Worm (Caenorhabditis elegans) whole organism, L1 larva: ENCODE data around the gene M88.4.

Experiments used
- C16A3.4 ChIP-seq: fragments of 150-350 bp; optimal IDR thresholded peaks from 2 replicates; lab custom pipeline; 2014; ENCODE audit warnings: missing biosample characterization, missing genetic modification characterization
- F16B12.6 ChIP-seq: fragments of 150-350 bp; optimal IDR thresholded peaks from 2 replicates; lab custom pipeline; 2014; ENCODE audit warnings: missing biosample characterization, missing genetic modification characterization
- alr-1 ChIP-seq: fragments of 200-800 bp; sonication (Bioruptor generic); optimal IDR thresholded peaks from 2 replicates; lab custom pipeline; 2018; ENCODE audit warnings: borderline replicate concordance, mild to moderate bottlenecking, missing genetic modification characterization, missing compliant biosample characterization
- blmp-1 ChIP-seq: fragments of 150-350 bp; optimal IDR thresholded peaks from 2 replicates; lab custom pipeline; 2014; ENCODE audit warnings: missing biosample characterization, missing genetic modification characterization
- ceh-63 ChIP-seq: fragments of 200-800 bp; sonication (Bioruptor generic); optimal IDR thresholded peaks from 2 replicates; lab custom pipeline; 2018; ENCODE audit warnings: mild to moderate bottlenecking, missing genetic modification characterization, missing compliant biosample characterization
- ceh-8 ChIP-seq: fragments of 200-800 bp; sonication (Bioruptor generic); optimal IDR thresholded peaks from 2 replicates; lab custom pipeline; 2018; ENCODE audit warnings: mild to moderate bottlenecking, missing genetic modification characterization, moderate library complexity, missing compliant biosample characterization
- ceh-82 ChIP-seq, 3 experiments: fragments of 150-350 bp in 1 of 3; sonication (generic microtip) in 2 of 3; optimal IDR thresholded peaks; 2 replicates each; lab custom pipeline; 2014 to 2017; ENCODE audit warnings: missing biosample characterization in 3 of 3, missing genetic modification characterization in 3 of 3
- ceh-90 ChIP-seq: sonication (generic microtip); optimal IDR thresholded peaks from 2 replicates; lab custom pipeline; 2016; ENCODE audit warnings: missing genetic modification characterization, missing compliant biosample characterization
- ces-1 ChIP-seq: fragments of 150-350 bp; optimal IDR thresholded peaks from 2 replicates; lab custom pipeline; 2014; ENCODE audit warnings: missing biosample characterization, missing genetic modification reagents, missing genetic modification characterization
- dpl-1 ChIP-seq, 3 experiments: fragments of 150-350 bp in 2 of 3; sonication (generic microtip) in 1 of 3; optimal IDR thresholded peaks; 2 replicates each; lab custom pipeline; 2014 to 2017; ENCODE audit warnings: missing biosample characterization in 3 of 3, missing genetic modification characterization in 3 of 3, missing genetic modification reagents in 3 of 3
- dsc-1 ChIP-seq: sonication (generic microtip); optimal IDR thresholded peaks from 2 replicates; lab custom pipeline; 2016; ENCODE audit warnings: mild to moderate bottlenecking, missing genetic modification characterization, missing compliant biosample characterization
- efl-3 ChIP-seq: fragments of 200-800 bp; sonication (Bioruptor generic); optimal IDR thresholded peaks from 2 replicates; lab custom pipeline; 2018; ENCODE audit warnings: mild to moderate bottlenecking, missing genetic modification characterization, missing compliant biosample characterization
- egl-13 ChIP-seq: sonication (generic microtip); optimal IDR thresholded peaks from 2 replicates; lab custom pipeline; 2016; ENCODE audit warnings: missing genotype, missing genetic modification reagents, missing genetic modification characterization, missing compliant biosample characterization
- elt-2 ChIP-seq: sonication (generic microtip); optimal IDR thresholded peaks from 2 replicates; lab custom pipeline; 2016; ENCODE audit warnings: missing genetic modification characterization, mild to moderate bottlenecking, inconsistent platforms, missing compliant biosample characterization, missing genetic modification reagents
- elt-3 ChIP-seq, 6 experiments: fragments of 150-350 bp in 1 of 6; sonication (generic microtip); optimal IDR thresholded peaks; 2 replicates each; lab custom pipeline; 2017 to 2018; ENCODE audit warnings: missing biosample characterization in 6 of 6, missing genetic modification characterization in 6 of 6, inconsistent platforms in 1 of 6
- fkh-4 ChIP-seq: sonication (generic microtip); optimal IDR thresholded peaks from 2 replicates; lab custom pipeline; 2016; ENCODE audit warnings: missing compliant biosample characterization, missing genetic modification characterization, borderline replicate concordance
- fos-1 ChIP-seq: fragments of 150-350 bp; optimal IDR thresholded peaks from 2 replicates; lab custom pipeline; 2014; ENCODE audit warnings: missing biosample characterization, missing genetic modification characterization
- hpl-2 ChIP-seq: fragments of 150-350 bp; optimal IDR thresholded peaks from 2 replicates; lab custom pipeline; 2014; ENCODE audit warnings: missing biosample characterization, missing genetic modification reagents, missing genetic modification characterization
- isw-1 ChIP-seq: fragments of 200-800 bp; sonication (Bioruptor generic); IDR thresholded peaks from 2 replicates; pipeline ENCODE4 v1.3.6; 2022; ENCODE audit warnings: missing genetic modification characterization, missing compliant biosample characterization
- lin-13 ChIP-seq: fragments of 150-350 bp; optimal IDR thresholded peaks from 2 replicates; lab custom pipeline; 2014; ENCODE audit warnings: missing biosample characterization, missing genetic modification reagents, missing genetic modification characterization
- lin-14 ChIP-seq: fragments of 200-800 bp; sonication (Bioruptor generic); optimal IDR thresholded peaks from 2 replicates; lab custom pipeline; 2018; ENCODE audit warnings: mild to moderate bottlenecking, missing genetic modification characterization, moderate library complexity, missing compliant biosample characterization
- lin-35 ChIP-seq, 2 experiments: fragments of 150-350 bp; optimal IDR thresholded peaks; 2 replicates each; lab custom pipeline; 2014; ENCODE audit warnings: missing biosample characterization in 2 of 2, missing genetic modification characterization in 2 of 2, missing genetic modification reagents in 2 of 2
- lin-39 ChIP-seq: fragments of 150-350 bp; optimal IDR thresholded peaks from 2 replicates; lab custom pipeline; 2014; ENCODE audit warnings: missing biosample characterization, missing genetic modification reagents, missing genetic modification characterization
- lsy-2 ChIP-seq, 2 experiments: fragments of 150-350 bp; optimal IDR thresholded peaks; 2 replicates each; lab custom pipeline; 2014; ENCODE audit warnings: missing biosample characterization in 2 of 2, missing genetic modification characterization in 2 of 2
- mdl-1 ChIP-seq, 2 experiments: fragments of 150-350 bp; optimal IDR thresholded peaks; 2 replicates each; lab custom pipeline; 2014 to 2017; ENCODE audit warnings: missing biosample characterization in 2 of 2, missing genetic modification characterization in 2 of 2, inconsistent platforms in 1 of 2
- mep-1 ChIP-seq: fragments of 150-350 bp; optimal IDR thresholded peaks from 2 replicates; lab custom pipeline; 2014; ENCODE audit warnings: missing biosample characterization, missing genetic modification characterization
- nhr-11 ChIP-seq: fragments of 150-350 bp; optimal IDR thresholded peaks from 2 replicates; lab custom pipeline; 2014; ENCODE audit warnings: missing biosample characterization, missing genetic modification characterization
- nhr-19 ChIP-seq: fragments of 200-800 bp; sonication (Bioruptor generic); conservative IDR thresholded peaks from 2 replicates; pipeline ENCODE4 v1.3.6; 2022; ENCODE audit warnings: missing genetic modification characterization, missing compliant biosample characterization
- nhr-237 ChIP-seq: fragments of 150-350 bp; optimal IDR thresholded peaks from 2 replicates; lab custom pipeline; 2014; ENCODE audit warnings: missing biosample characterization, missing genetic modification characterization
- nhr-47 ChIP-seq: sonication (generic microtip); optimal IDR thresholded peaks from 2 replicates; lab custom pipeline; 2016; ENCODE audit warnings: mild to moderate bottlenecking, missing genetic modification characterization, moderate library complexity, missing compliant biosample characterization
- nhr-71 ChIP-seq: sonication (generic microtip); optimal IDR thresholded peaks from 2 replicates; lab custom pipeline; 2016; ENCODE audit warnings: mild to moderate bottlenecking, missing genetic modification characterization, moderate library complexity, missing compliant biosample characterization
- nhr-77 ChIP-seq: fragments of 150-350 bp; optimal IDR thresholded peaks from 2 replicates; lab custom pipeline; 2014; ENCODE audit warnings: missing biosample characterization, missing genetic modification characterization
- nhr-85 ChIP-seq: sonication (generic microtip); peaks from one replicate; lab custom pipeline; 2016; ENCODE audit warnings: missing genetic modification characterization, inconsistent platforms, missing compliant biosample characterization
- nhr-90 ChIP-seq: sonication (generic microtip); optimal IDR thresholded peaks from 2 replicates; lab custom pipeline; 2016; ENCODE audit warnings: mild to moderate bottlenecking, missing genetic modification characterization, missing compliant biosample characterization; ENCODE audit not compliant: poor library complexity
- pag-3 ChIP-seq: sonication (generic microtip); optimal IDR thresholded peaks from 2 replicates; lab custom pipeline; 2017; ENCODE audit warnings: missing genetic modification characterization, mild to moderate bottlenecking, missing compliant biosample characterization, antibody characterized with exemption, borderline replicate concordance; ENCODE audit not compliant: insufficient read depth
- pax-3 ChIP-seq: fragments of 200-800 bp; sonication (Bioruptor generic); optimal IDR thresholded peaks from 2 replicates; lab custom pipeline; 2018; ENCODE audit warnings: mild to moderate bottlenecking, missing genetic modification characterization, moderate library complexity, missing compliant biosample characterization
- skn-1 ChIP-seq: fragments of 150-350 bp; optimal IDR thresholded peaks from 2 replicates; lab custom pipeline; 2014; ENCODE audit warnings: missing biosample characterization, missing genetic modification characterization
- snpc-4 ChIP-seq: fragments of 150-350 bp; optimal IDR thresholded peaks from 2 replicates; lab custom pipeline; 2014; ENCODE audit warnings: missing biosample characterization, missing genetic modification characterization
- snu-23 ChIP-seq: sonication (generic microtip); optimal IDR thresholded peaks from 2 replicates; lab custom pipeline; 2016; ENCODE audit warnings: missing genetic modification characterization, missing compliant biosample characterization
- sox-4 ChIP-seq: sonication (generic microtip); optimal IDR thresholded peaks from 2 replicates; lab custom pipeline; 2016; ENCODE audit warnings: missing genetic modification characterization, missing compliant biosample characterization
- sptf-1 ChIP-seq: fragments of 150-350 bp; optimal IDR thresholded peaks from 2 replicates; lab custom pipeline; 2014; ENCODE audit warnings: missing biosample characterization, missing genetic modification characterization
- sup-37 ChIP-seq: fragments of 200-800 bp; sonication (Bioruptor generic); optimal IDR thresholded peaks from 2 replicates; lab custom pipeline; 2018; ENCODE audit warnings: mild to moderate bottlenecking, missing genetic modification characterization, missing compliant biosample characterization
- swsn-7 ChIP-seq: sonication (generic microtip); optimal IDR thresholded peaks from 2 replicates; lab custom pipeline; 2016; ENCODE audit warnings: missing genetic modification characterization, missing compliant biosample characterization
- tlp-1 ChIP-seq: fragments of 150-350 bp; optimal IDR thresholded peaks from 2 replicates; lab custom pipeline; 2014; ENCODE audit warnings: missing biosample characterization, missing genetic modification characterization
- unc-130 ChIP-seq: fragments of 150-350 bp; optimal IDR thresholded peaks from 2 replicates; lab custom pipeline; 2017; ENCODE audit warnings: missing biosample characterization, missing genetic modification characterization, inconsistent platforms
- vab-15 ChIP-seq: sonication (generic microtip); optimal IDR thresholded peaks from 2 replicates; lab custom pipeline; 2017; ENCODE audit warnings: missing genotype, mild to moderate bottlenecking, missing genetic modification characterization, missing compliant biosample characterization
- zip-4 ChIP-seq: fragments of 200-800 bp; sonication (Bioruptor generic); optimal IDR thresholded peaks from 2 replicates; lab custom pipeline; 2018; ENCODE audit warnings: mild to moderate bottlenecking, missing genetic modification characterization, moderate library complexity, missing compliant biosample characterization
- ztf-11 ChIP-seq, 2 experiments: sonication (generic microtip); optimal IDR thresholded peaks; 2 replicates each; lab custom pipeline; 2016 to 2017; ENCODE audit warnings: missing genetic modification characterization in 2 of 2, missing biosample characterization in 1 of 2, missing compliant biosample characterization in 1 of 2

Gene M88.4

ce11 chrIII:4508064-4508905 is 40.6 kb upstream of the M88.4 start, which contains the start of the genes cct-5 and F25F2.1 (continued):
- TF ChIP-seq ceh-82 (tag; optimal IDR thresholded peaks at IDR 0.05; lab: Kevin White, UChicago), result peak in 2 of 3 experiments; percentile 2 to 77
- peak; percentile 64 for TF ChIP-seq nhr-71 (tag; lab: Kevin White, UChicago)
- no peak for TF ChIP-seq sox-4 (tag; lab: Kevin White, UChicago)
- no peak for TF ChIP-seq tlp-1 (tag; lab: Kevin White, UChicago)
- TF ChIP-seq snu-23 (GFP tag; lab: Kevin White, UChicago), result peak; percentile 80
- peak; percentile 91 for TF ChIP-seq mep-1
- no peak for TF ChIP-seq zip-4 (GFP tag; lab: Kevin White, UChicago)
- no peak for TF ChIP-seq ceh-90 (tag; lab: Kevin White, UChicago)
- peak; percentile 64 for TF ChIP-seq C16A3.4 (tag; lab: Kevin White, UChicago)
- no peak for TF ChIP-seq sptf-1 (tag; lab: Kevin White, UChicago)
- TF ChIP-seq alr-1 (tag; lab: Kevin White, UChicago), result no peak
- no peak for TF ChIP-seq vab-15 (tag; lab: Kevin White, UChicago)
- peak; percentile 17 for TF ChIP-seq elt-2 (tag; lab: Kevin White, UChicago)
- peak; percentile 21 for TF ChIP-seq pag-3 (tag; lab: Kevin White, UChicago)
- TF ChIP-seq lin-14, result peak; percentile 64
- TF ChIP-seq nhr-11 (tag; lab: Kevin White, UChicago), result no peak
- peak; percentile 94 for TF ChIP-seq F16B12.6
- peak; percentile 82 to 89 (median 84) for TF ChIP-seq dpl-1 (GFP tag; optimal IDR thresholded peaks at IDR 0.05; lab: Kevin White, UChicago)
- peak; percentile 41 for TF ChIP-seq snpc-4
- no peak for TF ChIP-seq nhr-77
- TF ChIP-seq fos-1 (tag; lab: Kevin White, UChicago), result peak; percentile 9
- no peak for TF ChIP-seq ceh-8
- TF ChIP-seq lin-13 (GFP tag; lab: Kevin White, UChicago), result peak; percentile 40
- TF ChIP-seq lsy-2 (tag; optimal IDR thresholded peaks at IDR 0.05; lab: Kevin White, UChicago), result peak; percentile 80 to 96
- no peak for TF ChIP-seq lin-39
- TF ChIP-seq hpl-2 (GFP tag; lab: Kevin White, UChicago), result no peak
- peak; percentile 36 for TF ChIP-seq nhr-90 (tag; lab: Kevin White, UChicago)
- peak in 1 of 2 experiments; percentile 55 for TF ChIP-seq mdl-1 (tag; optimal IDR thresholded peaks at IDR 0.05; lab: Kevin White, UChicago)
- peak; percentile 61 for TF ChIP-seq nhr-47 (tag; lab: Kevin White, UChicago)
- TF ChIP-seq fkh-4 (tag; lab: Kevin White, UChicago), result no peak
- peak; percentile 82 for TF ChIP-seq nhr-85 (tag; lab: Kevin White, UChicago)

DNA sequence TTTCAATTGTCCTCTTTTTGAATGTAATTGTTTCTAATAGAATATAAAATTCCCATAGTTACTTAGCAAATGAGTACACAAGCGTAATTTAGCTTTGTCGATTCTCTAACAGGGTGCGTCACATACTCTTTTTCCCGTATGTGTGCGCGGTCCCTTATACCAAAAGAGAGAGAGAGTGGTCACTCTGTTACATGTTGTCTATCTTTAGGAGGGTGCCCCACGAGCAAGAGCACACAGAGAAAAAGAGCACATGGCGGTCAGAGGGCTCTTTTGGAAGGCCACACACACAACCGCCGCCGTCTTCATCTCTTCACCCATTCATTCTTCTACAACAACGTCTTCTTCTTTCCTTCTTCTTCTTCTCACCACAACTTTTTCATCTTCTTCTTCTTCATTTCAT is 34.9 kb upstream of the M88.4 start:
- no peak for TF ChIP-seq ceh-90 (tag; lab: Kevin White, UChicago)
- TF ChIP-seq swsn-7 (tag; lab: Kevin White, UChicago), result peak; percentile 1
- no peak for TF ChIP-seq snpc-4
- no peak for TF ChIP-seq lin-13 (GFP tag; lab: Kevin White, UChicago)
- TF ChIP-seq nhr-71 (tag; lab: Kevin White, UChicago), result peak; percentile 17
- no peak for TF ChIP-seq nhr-77
- no peak for TF ChIP-seq nhr-237
- TF ChIP-seq efl-3 (GFP tag; lab: Kevin White, UChicago), result no peak
- TF ChIP-seq elt-3 (tag; optimal IDR thresholded peaks at IDR 0.05; lab: Kevin White, UChicago), result no peak
- TF ChIP-seq pax-3, result no peak
- TF ChIP-seq lin-14, result peak; percentile 81
- TF ChIP-seq ceh-63, result no peak
- no peak for TF ChIP-seq ztf-11 (tag; optimal IDR thresholded peaks at IDR 0.05; lab: Kevin White, UChicago)
- no peak for TF ChIP-seq sup-37 (GFP tag; lab: Kevin White, UChicago)
- no peak for TF ChIP-seq skn-1 (tag; lab: Kevin White, UChicago)
- no peak for TF ChIP-seq blmp-1 (tag; lab: Kevin White, UChicago)
- no peak for TF ChIP-seq ces-1 (GFP tag; lab: Kevin White, UChicago)
- peak in 1 of 2 experiments; percentile 30 for TF ChIP-seq lsy-2 (tag; optimal IDR thresholded peaks at IDR 0.05; lab: Kevin White, UChicago)
- TF ChIP-seq lin-35 (GFP tag; optimal IDR thresholded peaks at IDR 0.05; lab: Kevin White, UChicago), result no peak
- no peak for TF ChIP-seq tlp-1 (tag; lab: Kevin White, UChicago)
- TF ChIP-seq egl-13 (tag; lab: Kevin White, UChicago), result no peak
- TF ChIP-seq isw-1 (GFP tag; lab: Robert Waterston, UW), result peak; percentile 15; the same call in 1 of the 2 replicates
- TF ChIP-seq nhr-85 (tag; lab: Kevin White, UChicago), result no peak
- no peak for TF ChIP-seq unc-130 (tag; lab: Kevin White, UChicago)
- TF ChIP-seq ceh-8, result no peak
- no peak for TF ChIP-seq dsc-1 (tag; lab: Kevin White, UChicago)
- no peak for TF ChIP-seq nhr-19 (GFP tag; lab: Robert Waterston, UW)
